Worm (Caenorhabditis elegans) whole organism, L4/young adult: ENCODE results near the gene tig-3.

Experiments
- dao-5 ChIP-seq: sonication (generic microtip); optimal IDR thresholded peaks from 2 replicates; lab custom pipeline; 2016; ENCODE audit warnings: missing genotype, missing genetic modification characterization, moderate library complexity, missing compliant biosample characterization
- him-1 ChIP-seq: sonication (generic microtip); optimal IDR thresholded peaks from 2 replicates; lab custom pipeline; 2016; ENCODE audit warnings: missing genotype, missing genetic modification reagents, missing genetic modification characterization, missing compliant biosample characterization

DNA sequence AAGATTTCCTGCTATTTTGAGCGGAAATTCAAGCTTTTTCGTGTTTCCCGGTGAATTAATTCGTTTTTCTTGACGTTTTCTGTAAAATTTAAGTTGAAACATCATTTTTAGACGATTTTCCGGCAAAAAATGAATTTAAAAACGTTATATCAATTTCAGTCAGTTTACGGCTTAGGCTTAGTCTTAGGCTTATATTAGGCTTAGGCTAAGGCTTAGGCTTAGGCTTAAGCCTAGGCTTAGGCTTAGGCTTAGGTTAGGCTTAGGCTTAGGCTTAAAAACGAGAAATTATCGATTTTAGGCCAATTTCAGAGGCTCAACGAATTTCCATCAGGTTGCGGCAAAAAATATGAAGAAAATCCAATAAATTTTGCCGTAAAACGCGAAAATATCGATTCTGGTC, 42.7 kb downstream of the tig-3 start:
- TF ChIP-seq him-1 (no peak), dao-5 (no peak)
